Fruit fly (Drosophila melanogaster) whole organism, embryonic: ENCODE results near the gene CG46458.

Experiments used
- CG4360 ChIP-seq: fragments of 200-800 bp; sonication (Bioruptor generic); IDR thresholded peaks from 2 replicates; pipeline ENCODE4 v1.3.6; 2022; ENCODE audit warnings: missing biosample characterization, missing genetic modification characterization
- psq ChIP-seq: fragments of 200-800 bp; sonication (Bioruptor generic); optimal IDR thresholded peaks from 2 replicates; lab custom pipeline; 2017; ENCODE audit warnings: missing biosample characterization, missing genetic modification characterization

- TF ChIP-seq psq (GFP tag; lab: Kevin White, UChicago): no peak
- TF ChIP-seq CG4360 (GFP tag; lab: Robert Waterston, UW): peak; percentile 57; the same call in 1 of the 2 replicates
Measured at dm6 chr3R:6893137-6893578, 65.0 kb downstream of the CG46458 start.
